Fruit fly (Drosophila melanogaster) Kc167 (cell line): ENCODE results near the gene raptor.

Experiments used
- h ChIP-seq: fragments of >200 bp; optimal IDR thresholded peaks from 3 replicates; lab custom pipeline; 2018; ENCODE audit warnings: missing external identifiers
- psq ChIP-seq: fragments of >200 bp; optimal IDR thresholded peaks from 2 replicates; lab custom pipeline; 2017; ENCODE audit warnings: missing external identifiers
- ttk ChIP-seq: sonication (Bioruptor generic); optimal IDR thresholded peaks from 2 replicates; lab custom pipeline; 2017; ENCODE audit warnings: missing external identifiers

dm6 chrX:6052855-6053254 is 37.1 kb downstream of the raptor start:
- TF ChIP-seq psq = no peak
- TF ChIP-seq h = no peak
- no peak for TF ChIP-seq ttk (lab: Kevin White, UChicago)
